Worm (Caenorhabditis elegans) whole organism, mixed stage, embryonic: ENCODE results near the gene Y38H6C.4.

Source experiments
- M03D4.4 ChIP-seq: sonication (generic microtip); optimal IDR thresholded peaks from 2 replicates; lab custom pipeline; 2017; ENCODE audit warnings: mild to moderate bottlenecking, missing genetic modification characterization, missing compliant biosample characterization
- blmp-1 ChIP-seq: fragments of 150-350 bp; optimal IDR thresholded peaks from 2 replicates; lab custom pipeline; 2014; ENCODE audit warnings: missing biosample characterization, missing genetic modification characterization
- ceh-39 ChIP-seq: fragments of 150-350 bp; optimal IDR thresholded peaks from 2 replicates; lab custom pipeline; 2014; ENCODE audit warnings: missing biosample characterization, missing genetic modification characterization
- ceh-43 ChIP-seq: fragments of 200-800 bp; sonication (Bioruptor generic); optimal IDR thresholded peaks from 2 replicates; lab custom pipeline; 2018; ENCODE audit warnings: mild to moderate bottlenecking, missing genetic modification characterization, moderate library complexity, missing compliant biosample characterization
- ceh-83 ChIP-seq: fragments of 200-800 bp; sonication (Bioruptor generic); optimal IDR thresholded peaks from 2 replicates; lab custom pipeline; 2018; ENCODE audit warnings: mild to moderate bottlenecking, missing genetic modification characterization, missing compliant biosample characterization
- ces-1 ChIP-seq: fragments of 150-350 bp; optimal IDR thresholded peaks from 2 replicates; lab custom pipeline; 2014; ENCODE audit warnings: missing biosample characterization, missing genetic modification reagents, missing genetic modification characterization
- drap-1 ChIP-seq: fragments of 200-800 bp; sonication (Bioruptor generic); optimal IDR thresholded peaks from 3 replicates; lab custom pipeline; 2018; ENCODE audit warnings: mild to moderate bottlenecking, missing genetic modification characterization, missing compliant biosample characterization
- elt-1 ChIP-seq: sonication (generic microtip); optimal IDR thresholded peaks from 2 replicates; lab custom pipeline; 2017; ENCODE audit warnings: missing genetic modification characterization, mild to moderate bottlenecking, missing compliant biosample characterization, antibody characterized with exemption, moderate library complexity, borderline replicate concordance; ENCODE audit not compliant: insufficient read depth
- elt-3 ChIP-seq: fragments of 150-350 bp; optimal IDR thresholded peaks from 2 replicates; lab custom pipeline; 2014; ENCODE audit warnings: missing biosample characterization, missing genetic modification characterization
- flh-1 ChIP-seq: fragments of 200-800 bp; sonication (Bioruptor generic); optimal IDR thresholded peaks from 2 replicates; lab custom pipeline; 2018; ENCODE audit warnings: mild to moderate bottlenecking, missing genetic modification characterization, moderate library complexity, missing compliant biosample characterization
- ham-2 ChIP-seq: fragments of 200-800 bp; sonication (Bioruptor generic); optimal IDR thresholded peaks from 2 replicates; lab custom pipeline; 2018; ENCODE audit warnings: mild to moderate bottlenecking, missing genetic modification characterization, missing compliant biosample characterization
- hlh-1 ChIP-seq: fragments of 150-350 bp; optimal IDR thresholded peaks from 2 replicates; lab custom pipeline; 2014; ENCODE audit warnings: missing biosample characterization, missing genetic modification reagents, missing genetic modification characterization
- lin-13 ChIP-seq: fragments of 150-350 bp; optimal IDR thresholded peaks from 2 replicates; lab custom pipeline; 2014; ENCODE audit warnings: missing biosample characterization, missing genetic modification characterization
- lin-32 ChIP-seq: fragments of 200-800 bp; sonication (Bioruptor generic); optimal IDR thresholded peaks from 2 replicates; lab custom pipeline; 2018; ENCODE audit warnings: mild to moderate bottlenecking, missing genetic modification characterization, missing compliant biosample characterization
- lsy-2 ChIP-seq: fragments of 150-350 bp; optimal IDR thresholded peaks from 2 replicates; lab custom pipeline; 2014; ENCODE audit warnings: missing biosample characterization, missing genetic modification characterization
- mab-5 ChIP-seq: fragments of 150-350 bp; optimal IDR thresholded peaks from 2 replicates; lab custom pipeline; 2014; ENCODE audit warnings: missing biosample characterization, missing genetic modification characterization
- mep-1 ChIP-seq: fragments of 150-350 bp; optimal IDR thresholded peaks from 2 replicates; lab custom pipeline; 2017; ENCODE audit warnings: missing biosample characterization, missing genetic modification reagents, missing genetic modification characterization, inconsistent platforms
- mls-2 ChIP-seq: sonication (generic microtip); optimal IDR thresholded peaks from 2 replicates; lab custom pipeline; 2016; ENCODE audit warnings: mild to moderate bottlenecking, missing genetic modification characterization, moderate library complexity, missing compliant biosample characterization
- nhr-12 ChIP-seq: fragments of 150-350 bp; optimal IDR thresholded peaks from 2 replicates; lab custom pipeline; 2014; ENCODE audit warnings: missing biosample characterization, missing genetic modification characterization
- nhr-2 ChIP-seq: fragments of 150-350 bp; optimal IDR thresholded peaks from 2 replicates; lab custom pipeline; 2014; ENCODE audit warnings: missing biosample characterization, missing genetic modification characterization
- nhr-237 ChIP-seq: fragments of 150-350 bp; optimal IDR thresholded peaks from 2 replicates; lab custom pipeline; 2014; ENCODE audit warnings: missing biosample characterization, missing genetic modification characterization
- nhr-76 ChIP-seq: sonication (generic microtip); optimal IDR thresholded peaks from 2 replicates; lab custom pipeline; 2017; ENCODE audit warnings: missing biosample characterization, missing genetic modification characterization
- pha-4 ChIP-seq: fragments of 150-350 bp; optimal IDR thresholded peaks from 2 replicates; lab custom pipeline; 2018; ENCODE audit warnings: missing biosample characterization, missing genetic modification reagents, missing genetic modification characterization
- sem-2 ChIP-seq: fragments of 200-800 bp; sonication (Bioruptor generic); optimal IDR thresholded peaks from 2 replicates; lab custom pipeline; 2018; ENCODE audit warnings: mild to moderate bottlenecking, missing genetic modification characterization, missing compliant biosample characterization
- snpc-4 ChIP-seq: fragments of 150-350 bp; optimal IDR thresholded peaks from 2 replicates; lab custom pipeline; 2014; ENCODE audit warnings: missing biosample characterization, missing genetic modification characterization
- sptf-1 ChIP-seq: sonication (generic microtip); optimal IDR thresholded peaks from 2 replicates; lab custom pipeline; 2017; ENCODE audit warnings: mild to moderate bottlenecking, missing genetic modification characterization, moderate library complexity, missing compliant biosample characterization
- tbx-8 ChIP-seq: fragments of 200-800 bp; sonication (Bioruptor generic); optimal IDR thresholded peaks from 2 replicates; lab custom pipeline; 2018; ENCODE audit warnings: mild to moderate bottlenecking, missing genetic modification characterization, moderate library complexity, missing compliant biosample characterization
- unc-120 ChIP-seq: sonication (generic microtip); optimal IDR thresholded peaks from 2 replicates; lab custom pipeline; 2017; ENCODE audit warnings: missing genetic modification characterization, missing compliant biosample characterization; ENCODE audit not compliant: poor library complexity, severe bottlenecking
- unc-39 ChIP-seq: fragments of 150-350 bp; optimal IDR thresholded peaks from 2 replicates; lab custom pipeline; 2014; ENCODE audit warnings: missing biosample characterization, missing genetic modification characterization

Gene Y38H6C.4

DNA sequence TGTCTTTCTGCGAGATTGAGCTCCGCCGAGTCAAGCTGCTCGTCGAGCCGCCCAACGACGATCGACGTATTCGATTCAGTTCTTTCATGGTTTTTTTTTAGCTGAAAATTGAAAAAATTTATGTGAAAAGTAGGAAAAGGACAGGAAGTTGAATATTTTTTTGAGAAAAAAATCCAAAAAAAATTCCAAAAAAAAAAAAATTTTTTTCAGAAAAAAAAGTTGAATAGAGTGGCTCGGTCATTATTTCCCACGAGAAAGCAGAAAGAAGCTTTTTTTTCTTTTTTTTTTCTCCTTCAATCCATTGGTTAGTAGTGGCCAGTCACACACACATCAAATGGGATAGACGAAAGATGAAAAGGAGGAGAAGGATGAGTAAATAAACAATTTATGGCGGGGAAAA, 19.6 kb downstream of the Y38H6C.4 start, which contains the start of gene dhcr-7:
TSS of gene dhcr-7 (minus strand) at position 101 of the 400 bp plus-strand sequence.
- TF ChIP-seq lin-13 = no peak
- no peak for TF ChIP-seq drap-1 (GFP tag; lab: Kevin White, UChicago)

DNA sequence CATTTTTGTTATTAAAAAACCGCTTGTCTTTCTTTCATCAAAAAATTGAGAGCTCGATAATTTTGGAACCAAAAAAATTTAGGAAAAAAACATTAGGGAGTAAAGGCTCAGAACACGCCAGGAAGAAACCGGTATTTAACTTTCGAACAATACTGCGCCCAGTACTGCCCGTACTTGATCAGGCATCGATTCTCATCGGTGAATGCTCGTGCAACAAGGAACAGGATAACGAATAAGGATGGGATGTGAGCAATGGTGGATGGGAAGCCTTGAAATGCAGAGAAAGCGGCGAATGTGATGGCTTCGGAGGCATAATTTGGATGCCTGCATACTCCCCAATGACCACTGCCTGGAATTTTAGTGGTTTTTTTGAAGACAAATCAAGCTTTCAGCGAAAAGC, 24.1 kb downstream of the Y38H6C.4 start:
- no peak for TF ChIP-seq tbx-8 (GFP tag; lab: Kevin White, UChicago)
- no peak for TF ChIP-seq sem-2
- TF ChIP-seq M03D4.4 (tag; lab: Kevin White, UChicago) = no peak
- TF ChIP-seq ces-1 (GFP tag; lab: Kevin White, UChicago) = no peak
- TF ChIP-seq ceh-43 = no peak
- no peak for TF ChIP-seq pha-4
- TF ChIP-seq drap-1 (GFP tag; lab: Kevin White, UChicago) = no peak
- no peak for TF ChIP-seq unc-39
- no peak for TF ChIP-seq nhr-76 (tag; lab: Kevin White, UChicago)
- TF ChIP-seq nhr-12 (tag; lab: Kevin White, UChicago) = no peak
- TF ChIP-seq blmp-1 (tag; lab: Kevin White, UChicago) = no peak
- TF ChIP-seq mls-2 (tag; lab: Kevin White, UChicago) = no peak
- TF ChIP-seq flh-1 (GFP tag; lab: Kevin White, UChicago) = no peak
- TF ChIP-seq hlh-1 (tag; lab: Kevin White, UChicago) = no peak
- no peak for TF ChIP-seq snpc-4 (tag; lab: Kevin White, UChicago)
- no peak for TF ChIP-seq mab-5 (tag; lab: Kevin White, UChicago)
- TF ChIP-seq elt-1 (tag; lab: Kevin White, UChicago) = no peak
- no peak for TF ChIP-seq mep-1 (tag; lab: Kevin White, UChicago)

DNA sequence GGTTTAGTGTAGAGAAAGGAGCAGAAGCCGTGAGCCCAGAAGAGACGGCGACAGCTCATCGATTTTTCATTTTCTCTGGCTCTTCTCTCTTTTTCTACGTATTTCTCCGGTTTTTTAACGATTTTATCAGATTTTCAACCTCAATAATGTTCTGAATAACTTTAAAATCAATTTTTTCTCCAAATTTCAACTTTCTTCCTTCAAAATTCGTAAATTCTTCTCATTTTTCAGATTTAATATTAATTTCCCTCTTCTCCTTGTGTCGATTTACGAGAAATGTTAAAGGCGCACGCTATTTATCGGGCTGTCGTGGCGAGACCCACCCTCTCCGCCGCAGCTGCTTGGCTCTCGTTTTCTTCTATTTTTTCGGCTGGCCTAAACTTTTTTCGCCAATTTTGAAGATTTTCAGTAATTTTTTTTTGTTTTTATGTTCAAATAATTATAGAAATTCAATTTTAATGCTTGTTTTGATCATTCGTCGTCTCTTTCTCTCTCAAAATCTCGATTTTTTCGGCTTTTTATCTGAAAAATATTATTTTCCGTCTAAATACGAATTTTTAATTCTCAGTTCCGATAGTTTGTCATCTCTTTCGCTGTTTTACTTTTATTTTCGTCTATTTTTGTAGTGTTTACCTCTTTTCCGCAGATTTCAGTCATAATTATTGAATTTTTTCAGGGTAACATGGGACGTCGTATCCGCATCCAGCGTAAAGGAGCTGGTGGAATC, 25.7 kb downstream of the Y38H6C.4 start, which contains the start of the genes calf-1 and rpl-2:
TSS of gene calf-1 (minus strand) at position 77 of the 727 bp plus-strand sequence.
TSS of gene rpl-2 (plus strand) at position 677 of the 727 bp plus-strand sequence.
- peak; percentile 82 for TF ChIP-seq mep-1 (tag; lab: Kevin White, UChicago)
- TF ChIP-seq unc-120 = no peak
- TF ChIP-seq sptf-1 (tag; lab: Kevin White, UChicago) = peak; percentile 16
- TF ChIP-seq hlh-1 (tag; lab: Kevin White, UChicago) = peak; percentile 70
- peak; percentile 5 for TF ChIP-seq ham-2 (GFP tag; lab: Kevin White, UChicago)
- no peak for TF ChIP-seq ceh-83 (GFP tag; lab: Kevin White, UChicago)
- peak; percentile 19 for TF ChIP-seq drap-1 (GFP tag; lab: Kevin White, UChicago)
- TF ChIP-seq ceh-39 = no peak
- TF ChIP-seq ces-1 (GFP tag; lab: Kevin White, UChicago) = peak; percentile 91
- peak; percentile 58 for TF ChIP-seq lin-13
- TF ChIP-seq nhr-237 (tag; lab: Kevin White, UChicago) = peak; percentile 31
- peak; percentile 71 for TF ChIP-seq lsy-2 (tag; lab: Kevin White, UChicago)
- no peak for TF ChIP-seq unc-39

DNA sequence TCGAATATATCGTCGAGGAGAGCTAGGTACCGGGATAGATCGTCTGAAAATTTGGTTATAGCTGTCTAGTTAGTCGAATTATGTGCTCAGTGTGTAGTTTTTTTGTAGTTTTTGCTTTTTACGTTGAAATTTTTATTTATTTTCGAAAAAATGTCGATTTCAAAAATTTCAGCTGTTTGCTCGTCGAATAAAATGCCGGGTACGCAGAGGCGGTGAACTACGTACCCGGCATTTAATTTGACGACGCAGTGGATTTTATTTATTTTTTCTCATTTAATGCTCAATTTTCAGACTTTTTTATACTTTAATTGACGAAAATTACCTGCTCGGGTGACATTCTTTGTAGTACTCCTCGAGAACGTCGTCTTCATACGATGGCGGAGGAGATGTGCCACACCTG, 27.9 kb downstream of the Y38H6C.4 start:
- TF ChIP-seq mls-2 (tag; lab: Kevin White, UChicago) (no peak), lin-32 (GFP tag; lab: Kevin White, UChicago) (no peak), sem-2 (no peak), ceh-83 (GFP tag; lab: Kevin White, UChicago) (no peak), blmp-1 (tag; lab: Kevin White, UChicago) (no peak)

DNA sequence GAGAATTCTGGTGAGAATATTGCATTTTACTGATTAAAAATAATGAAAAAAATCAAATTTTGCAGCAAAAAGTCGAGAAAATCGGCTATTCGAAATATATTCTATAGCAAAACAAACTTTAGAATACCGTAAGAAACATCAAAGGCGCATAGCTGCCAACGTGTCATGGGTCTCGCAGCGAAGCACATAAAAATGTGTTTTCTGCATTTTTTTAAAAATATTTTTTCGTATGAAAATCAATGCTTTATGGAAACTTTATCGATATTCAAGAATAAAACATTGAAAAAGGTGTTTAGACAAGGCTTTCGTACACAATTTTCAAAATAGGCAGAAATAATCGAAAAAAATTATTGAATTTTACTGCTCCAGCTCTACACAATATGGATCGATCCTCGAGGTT, 28.4 kb downstream of the Y38H6C.4 start:
- TF ChIP-seq nhr-2 (tag; lab: Kevin White, UChicago) = no peak

DNA sequence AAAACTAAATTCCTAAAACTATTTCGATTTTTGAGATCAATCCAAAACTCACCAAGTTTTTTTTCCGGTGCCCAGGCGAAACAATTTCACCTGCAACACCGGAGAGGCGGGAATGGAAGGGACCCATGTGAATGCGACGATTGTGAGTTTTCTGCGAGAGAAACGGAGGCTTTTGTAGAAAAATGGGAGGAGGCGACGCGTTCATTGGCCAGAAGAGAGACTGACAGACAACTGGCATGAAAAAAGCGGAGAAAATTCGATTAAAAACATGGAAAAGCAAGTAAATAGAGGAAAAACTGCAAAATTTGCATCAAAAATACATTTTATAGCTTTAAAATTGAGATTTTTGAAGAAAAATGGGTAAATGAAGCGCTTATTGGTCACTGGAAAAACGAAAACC, 29.1 kb downstream of the Y38H6C.4 start, which contains the start of gene B0250.7:
TSS of gene B0250.7 (minus strand) at position 232 of the 400 bp plus-strand sequence.
- no peak for TF ChIP-seq ces-1 (GFP tag; lab: Kevin White, UChicago)
- no peak for TF ChIP-seq mab-5 (tag; lab: Kevin White, UChicago)
- TF ChIP-seq elt-3 = no peak
- no peak for TF ChIP-seq lin-32 (GFP tag; lab: Kevin White, UChicago)
- no peak for TF ChIP-seq lin-13
- peak; percentile 76 for TF ChIP-seq lsy-2 (tag; lab: Kevin White, UChicago)
- no peak for TF ChIP-seq hlh-1 (tag; lab: Kevin White, UChicago)
